Worm (Caenorhabditis elegans) whole organism, early embryonic: ENCODE data around the gene T13G4.7.

ENCODE experiments used
- B0310.2 ChIP-seq: sonication (generic microtip); optimal IDR thresholded peaks from 2 replicates; lab custom pipeline; 2016; ENCODE audit warnings: mild to moderate bottlenecking, missing genetic modification characterization, missing compliant biosample characterization
- F13C5.2 ChIP-seq: sonication (generic microtip); optimal IDR thresholded peaks from 2 replicates; lab custom pipeline; 2017; ENCODE audit warnings: mild to moderate bottlenecking, missing genetic modification characterization, inconsistent platforms, missing compliant biosample characterization
- aly-1 ChIP-seq: sonication (generic microtip); optimal IDR thresholded peaks from 2 replicates; lab custom pipeline; 2016; ENCODE audit warnings: missing genetic modification characterization, missing compliant biosample characterization
- ama-1 ChIP-seq: fragments of 150-350 bp; optimal IDR thresholded peaks from 2 replicates; lab custom pipeline; 2014
- ceh-13 ChIP-seq: fragments of 200-800 bp; sonication (Bioruptor generic); optimal IDR thresholded peaks from 2 replicates; lab custom pipeline; 2018; ENCODE audit warnings: mild to moderate bottlenecking, missing genetic modification characterization, missing compliant biosample characterization
- ceh-36 ChIP-seq: sonication (generic microtip); optimal IDR thresholded peaks from 2 replicates; lab custom pipeline; 2016; ENCODE audit warnings: missing genetic modification characterization, inconsistent platforms, missing compliant biosample characterization
- ets-7 ChIP-seq: sonication (generic microtip); optimal IDR thresholded peaks from 2 replicates; lab custom pipeline; 2016; ENCODE audit warnings: missing genotype, missing genetic modification characterization, missing compliant biosample characterization
- flt-1 ChIP-seq: fragments of 200-800 bp; sonication (Bioruptor generic); IDR thresholded peaks from 2 replicates; pipeline ENCODE4 v1.3.6; 2022; ENCODE audit warnings: missing genetic modification characterization, missing compliant biosample characterization
- hmbx-1 ChIP-seq: sonication (generic microtip); optimal IDR thresholded peaks from 2 replicates; lab custom pipeline; 2016; ENCODE audit warnings: mild to moderate bottlenecking, missing genetic modification characterization, missing compliant biosample characterization
- hmg-4 ChIP-seq: fragments of 200-800 bp; sonication (Bioruptor generic); optimal IDR thresholded peaks from 2 replicates; lab custom pipeline; 2018; ENCODE audit warnings: mild to moderate bottlenecking, missing genetic modification characterization, missing compliant biosample characterization
- hnd-1 ChIP-seq: sonication (generic microtip); optimal IDR thresholded peaks from 2 replicates; lab custom pipeline; 2016; ENCODE audit warnings: missing genetic modification characterization, missing compliant biosample characterization
- pes-1 ChIP-seq: fragments of 200-800 bp; sonication (Bioruptor generic); IDR thresholded peaks from 2 replicates; pipeline ENCODE4 v1.3.6; 2022; ENCODE audit warnings: missing genetic modification reagents, missing genetic modification characterization, missing compliant biosample characterization
- scrt-1 ChIP-seq: fragments of 200-800 bp; sonication (Bioruptor generic); IDR thresholded peaks from 2 replicates; pipeline ENCODE4 v1.3.6; 2022; ENCODE audit warnings: missing genetic modification characterization, missing compliant biosample characterization
- sea-1 ChIP-seq: fragments of 200-800 bp; sonication (Bioruptor generic); conservative IDR thresholded peaks from 2 replicates; pipeline ENCODE4 v1.3.6; 2022; ENCODE audit warnings: missing genetic modification characterization, missing compliant biosample characterization
- tbx-11 ChIP-seq: fragments of 200-800 bp; sonication (Bioruptor generic); IDR thresholded peaks from 2 replicates; pipeline ENCODE4 v1.3.6; 2022; ENCODE audit warnings: missing genetic modification characterization, missing compliant biosample characterization
- tbx-37 ChIP-seq: fragments of 200-800 bp; sonication (Bioruptor generic); conservative IDR thresholded peaks from 2 replicates; pipeline ENCODE4 v1.3.6; 2022; ENCODE audit warnings: missing genetic modification reagents, missing genetic modification characterization, missing compliant biosample characterization
- tra-4 ChIP-seq: sonication (generic microtip); optimal IDR thresholded peaks from 2 replicates; lab custom pipeline; 2017; ENCODE audit warnings: missing genetic modification characterization, missing compliant biosample characterization

T13G4.7 gene

ce11 chrX:1179984-1180383, 25.9 kb downstream of the T13G4.7 start, which contains the start of gene hot-8:
TSS of gene hot-8 (plus strand) at chrX:1180284.
- TF ChIP-seq aly-1 (tag; lab: Kevin White, UChicago) (no peak), scrt-1 (GFP tag; lab: Robert Waterston, UW) (no peak), hmbx-1 (tag; lab: Kevin White, UChicago) (no peak), pes-1 (GFP tag; lab: Robert Waterston, UW) (no peak), ets-7 (tag; lab: Kevin White, UChicago) (no peak), hnd-1 (tag; lab: Kevin White, UChicago) (no peak), hmg-4 (GFP tag; lab: Kevin White, UChicago) (no peak), flt-1 (GFP tag; lab: Robert Waterston, UW) (no peak), F13C5.2 (tag; lab: Kevin White, UChicago) (no peak), ceh-36 (tag; lab: Kevin White, UChicago) (no peak), ceh-13 (GFP tag; lab: Kevin White, UChicago) (no peak), sea-1 (GFP tag; lab: Robert Waterston, UW) (no peak), ama-1 (lab: Kevin White, UChicago) (no peak), tra-4 (tag; lab: Kevin White, UChicago) (no peak), B0310.2 (tag; lab: Kevin White, UChicago) (no peak), tbx-37 (GFP tag; lab: Robert Waterston, UW) (no peak), tbx-11 (GFP tag; lab: Robert Waterston, UW) (no peak)

DNA sequence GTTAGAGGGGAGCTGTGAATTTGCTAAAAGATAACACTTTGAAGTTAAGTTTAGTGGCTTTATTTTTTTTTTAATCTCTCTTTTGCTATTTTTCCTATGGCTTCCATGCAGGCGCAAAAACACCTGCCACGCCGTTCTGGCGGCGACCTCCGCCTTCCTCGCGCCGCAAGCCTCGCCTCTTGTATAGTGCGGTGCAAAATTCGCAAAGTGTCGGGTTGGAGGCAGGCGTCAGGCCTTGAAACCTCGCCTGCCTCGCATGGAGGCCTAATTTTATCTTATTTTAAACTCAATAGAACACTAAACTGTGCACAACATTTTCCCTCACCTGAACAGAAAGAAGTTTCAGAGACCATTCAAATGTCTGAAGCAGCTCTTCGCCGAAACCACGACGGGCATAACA, 33.9 kb downstream of the T13G4.7 start:
- TF ChIP-seq aly-1 (tag; lab: Kevin White, UChicago) (no peak), tbx-37 (GFP tag; lab: Robert Waterston, UW) (no peak), hmbx-1 (tag; lab: Kevin White, UChicago) (no peak), ceh-13 (GFP tag; lab: Kevin White, UChicago) (no peak), tra-4 (tag; lab: Kevin White, UChicago) (no peak), B0310.2 (tag; lab: Kevin White, UChicago) (no peak)

DNA sequence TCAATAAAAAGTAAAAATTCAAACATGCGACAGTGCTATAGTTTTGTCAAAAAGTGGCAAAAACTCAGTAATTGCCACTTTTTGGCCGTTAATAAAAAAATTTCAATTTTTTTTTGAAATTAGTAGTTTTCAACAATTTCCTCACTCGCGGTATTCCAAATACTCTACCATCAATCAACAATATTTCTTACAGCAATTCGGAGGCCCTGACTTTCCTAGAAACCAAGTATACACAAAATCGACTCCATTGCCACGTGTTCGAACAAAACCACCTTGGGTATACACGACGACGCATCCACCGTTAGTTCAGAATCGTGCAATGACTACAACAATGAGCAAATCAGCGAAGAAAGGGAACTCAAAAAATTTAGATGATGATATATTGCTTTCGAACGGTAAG, 34.3 kb downstream of the T13G4.7 start:
- no peak for TF ChIP-seq tbx-37 (GFP tag; lab: Robert Waterston, UW)
- TF ChIP-seq hmg-4 (GFP tag; lab: Kevin White, UChicago): no peak
- TF ChIP-seq ama-1 (lab: Kevin White, UChicago): no peak
- TF ChIP-seq scrt-1 (GFP tag; lab: Robert Waterston, UW): no peak
- TF ChIP-seq tbx-11 (GFP tag; lab: Robert Waterston, UW): no peak
- no peak for TF ChIP-seq ceh-13 (GFP tag; lab: Kevin White, UChicago)
- no peak for TF ChIP-seq ceh-36 (tag; lab: Kevin White, UChicago)
- TF ChIP-seq F13C5.2 (tag; lab: Kevin White, UChicago): no peak
- no peak for TF ChIP-seq sea-1 (GFP tag; lab: Robert Waterston, UW)
- no peak for TF ChIP-seq ets-7 (tag; lab: Kevin White, UChicago)
- TF ChIP-seq aly-1 (tag; lab: Kevin White, UChicago): no peak
- no peak for TF ChIP-seq hnd-1 (tag; lab: Kevin White, UChicago)
- no peak for TF ChIP-seq tra-4 (tag; lab: Kevin White, UChicago)
- TF ChIP-seq pes-1 (GFP tag; lab: Robert Waterston, UW): no peak
- no peak for TF ChIP-seq B0310.2 (tag; lab: Kevin White, UChicago)
- TF ChIP-seq flt-1 (GFP tag; lab: Robert Waterston, UW): no peak
- TF ChIP-seq hmbx-1 (tag; lab: Kevin White, UChicago): no peak

DNA sequence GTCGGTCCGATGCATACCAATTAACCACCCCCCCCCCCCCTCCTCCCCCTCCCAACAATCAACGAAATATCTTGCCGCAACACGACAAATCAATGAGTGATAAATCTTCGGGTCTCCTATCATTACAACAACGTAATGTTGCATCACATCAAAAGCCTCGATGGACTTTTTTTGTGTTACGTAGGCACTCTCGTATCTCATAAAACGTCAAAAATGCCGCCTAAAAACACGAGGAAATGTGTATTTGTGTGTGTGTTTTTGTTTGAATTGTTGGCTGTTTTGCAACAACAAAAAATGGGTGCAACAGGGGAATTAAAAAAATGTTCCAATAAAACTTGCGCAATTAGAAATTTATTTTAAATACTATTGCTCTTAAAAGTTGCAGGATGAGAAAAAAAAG, 38.7 kb downstream of the T13G4.7 start:
- TF ChIP-seq scrt-1 (GFP tag; lab: Robert Waterston, UW) (no peak), ceh-13 (GFP tag; lab: Kevin White, UChicago) (no peak), flt-1 (GFP tag; lab: Robert Waterston, UW) (no peak), ceh-36 (tag; lab: Kevin White, UChicago) (no peak), tra-4 (tag; lab: Kevin White, UChicago) (no peak)

- TF ChIP-seq hmbx-1 (tag; lab: Kevin White, UChicago): no peak
- no peak for TF ChIP-seq hmg-4 (GFP tag; lab: Kevin White, UChicago)
- TF ChIP-seq tbx-37 (GFP tag; lab: Robert Waterston, UW): no peak
- no peak for TF ChIP-seq hnd-1 (tag; lab: Kevin White, UChicago)
- no peak for TF ChIP-seq pes-1 (GFP tag; lab: Robert Waterston, UW)
- no peak for TF ChIP-seq tra-4 (tag; lab: Kevin White, UChicago)
- TF ChIP-seq scrt-1 (GFP tag; lab: Robert Waterston, UW): no peak
Observed at ce11 chrX:1162019-1162418, 43.9 kb downstream of the T13G4.7 start, which contains the start of gene tmc-1. TSS of gene tmc-1 (plus strand) at chrX:1162207.

DNA sequence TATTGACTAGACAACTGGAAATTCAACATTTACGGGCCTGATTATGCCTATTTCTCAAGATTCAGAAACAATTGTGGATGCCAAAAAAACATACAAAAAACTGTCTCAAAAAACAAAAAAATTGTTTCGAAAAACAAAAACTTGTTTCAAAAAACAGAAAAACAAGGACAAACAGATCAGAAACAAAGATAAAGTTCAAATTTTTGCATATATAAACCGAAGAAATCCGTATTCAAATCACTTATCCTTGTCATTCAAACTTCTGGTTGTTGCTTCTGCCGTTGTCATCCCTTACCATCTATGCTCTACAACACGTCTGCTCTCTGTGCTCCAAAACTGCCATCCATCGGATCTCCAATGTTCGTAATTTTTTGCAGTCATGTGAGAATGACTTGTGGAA, 51.3 kb downstream of the T13G4.7 start, which contains the start of gene R193.1:
Gene R193.1, plus strand, starts transcription at position 301 of the 400 bp plus-strand sequence.
- TF ChIP-seq tra-4 (tag; lab: Kevin White, UChicago): no peak
- TF ChIP-seq flt-1 (GFP tag; lab: Robert Waterston, UW): no peak
- TF ChIP-seq F13C5.2 (tag; lab: Kevin White, UChicago): no peak
